Fruit fly (Drosophila melanogaster) whole organism, embryonic: Measurements from ENCODE around the gene Obp99d.

Experiments
- BEAF-32 ChIP-seq: fragments of 200-800 bp; sonication (Bioruptor generic); optimal IDR thresholded peaks from 3 replicates; lab custom pipeline; 2017; ENCODE audit warnings: missing biosample characterization, missing genetic modification characterization, mild to moderate bottlenecking, moderate library complexity, missing genetic modification reagents
- CG11093 ChIP-seq: fragments of 200-800 bp; sonication (Bioruptor generic); IDR thresholded peaks from 3 replicates; pipeline ENCODE4 v1.3.6; 2022; ENCODE audit warnings: missing biosample characterization, missing genetic modification characterization
- CG12769 ChIP-seq: fragments of 200-800 bp; sonication (Bioruptor generic); optimal IDR thresholded peaks from 2 replicates; lab custom pipeline; 2019; ENCODE audit warnings: missing biosample characterization, mild to moderate bottlenecking, missing genetic modification characterization, moderate library complexity
- CG13287 ChIP-seq: fragments of 200-800 bp; sonication (Bioruptor generic); IDR thresholded peaks from 2 replicates; pipeline ENCODE4 v1.3.6; 2022; ENCODE audit warnings: missing biosample characterization, missing genetic modification characterization; ENCODE audit not compliant: partially characterized antibody
- CG13624 ChIP-seq: fragments of 200-800 bp; sonication (Bioruptor generic); optimal IDR thresholded peaks from 2 replicates; lab custom pipeline; 2016; ENCODE audit warnings: missing biosample characterization, missing genetic modification characterization
- CG1647 ChIP-seq: fragments of 200-800 bp; sonication (Bioruptor generic); optimal IDR thresholded peaks from 3 replicates; lab custom pipeline; 2016; ENCODE audit warnings: missing biosample characterization, missing genetic modification characterization
- CG17328 ChIP-seq: fragments of 200-800 bp; sonication (Bioruptor generic); IDR thresholded peaks from 2 replicates; pipeline ENCODE4 v1.3.6; 2022; ENCODE audit warnings: missing biosample characterization, missing genetic modification characterization
- CG17359 ChIP-seq: fragments of 200-800 bp; sonication (Bioruptor generic); optimal IDR thresholded peaks from 3 replicates; lab custom pipeline; 2018; ENCODE audit warnings: missing biosample characterization, mild to moderate bottlenecking, missing genetic modification characterization, moderate library complexity
- CG18476 ChIP-seq: fragments of 200-800 bp; sonication (Bioruptor generic); optimal IDR thresholded peaks from 2 replicates; lab custom pipeline; 2016; ENCODE audit warnings: missing biosample characterization, mild to moderate bottlenecking, missing genetic modification characterization
- CG2116 ChIP-seq: fragments of 200-800 bp; sonication (Bioruptor generic); optimal IDR thresholded peaks from 3 replicates; lab custom pipeline; 2018; ENCODE audit warnings: missing biosample characterization, mild to moderate bottlenecking, missing genetic modification characterization
- CG2129 ChIP-seq: fragments of 200-800 bp; sonication (Bioruptor generic); IDR thresholded peaks from 2 replicates; pipeline ENCODE4 v1.3.6; 2022; ENCODE audit warnings: missing biosample characterization, missing genetic modification characterization; ENCODE audit not compliant: partially characterized antibody
- CG2199 ChIP-seq: fragments of 200-800 bp; sonication (Bioruptor generic); IDR thresholded peaks from 3 replicates; pipeline ENCODE4 v1.3.6; 2022; ENCODE audit warnings: missing biosample characterization, missing genetic modification characterization
- CG31365 ChIP-seq: fragments of 200-800 bp; sonication (Bioruptor generic); optimal IDR thresholded peaks from 2 replicates; lab custom pipeline; 2018; ENCODE audit warnings: missing biosample characterization, mild to moderate bottlenecking, missing genetic modification characterization
- CG42726 ChIP-seq: fragments of 200-800 bp; sonication (Bioruptor generic); IDR thresholded peaks from 2 replicates; pipeline ENCODE4 v1.3.6; 2022; ENCODE audit warnings: missing biosample characterization, missing genetic modification characterization; ENCODE audit not compliant: partially characterized antibody
- CG6765 ChIP-seq: fragments of 200-800 bp; sonication (Bioruptor generic); optimal IDR thresholded peaks from 3 replicates; lab custom pipeline; 2017; ENCODE audit warnings: missing biosample characterization, mild to moderate bottlenecking, missing genetic modification characterization
- CG9797 ChIP-seq: fragments of 200-800 bp; sonication (Bioruptor generic); optimal IDR thresholded peaks from 3 replicates; lab custom pipeline; 2018; ENCODE audit warnings: missing biosample characterization, mild to moderate bottlenecking, missing genetic modification characterization
- CG9932 ChIP-seq: fragments of 200-800 bp; sonication (Bioruptor generic); IDR thresholded peaks from 2 replicates; pipeline ENCODE4 v1.3.6; 2022; ENCODE audit warnings: missing biosample characterization, missing genetic modification characterization
- CHES-1-like ChIP-seq: fragments of 200-800 bp; sonication (Bioruptor generic); optimal IDR thresholded peaks from 2 replicates; lab custom pipeline; 2016; ENCODE audit warnings: missing biosample characterization, missing genetic modification characterization
- CoRest ChIP-seq: fragments of 200-800 bp; sonication (Bioruptor generic); optimal IDR thresholded peaks from 3 replicates; lab custom pipeline; 2018; ENCODE audit warnings: missing biosample characterization, mild to moderate bottlenecking, missing genetic modification characterization, moderate library complexity
- Dll ChIP-seq: fragments of 200-800 bp; sonication (Bioruptor generic); IDR thresholded peaks from 4 replicates; pipeline ENCODE4 v1.3.6; 2022; ENCODE audit warnings: missing biosample characterization, missing genetic modification characterization; ENCODE audit not compliant: partially characterized antibody
- Dp ChIP-seq: fragments of 200-800 bp; sonication (Bioruptor generic); optimal IDR thresholded peaks from 2 replicates; lab custom pipeline; 2018; ENCODE audit warnings: missing biosample characterization, mild to moderate bottlenecking, missing genetic modification characterization, moderate library complexity
- Ets65A ChIP-seq: fragments of 200-800 bp; sonication (Bioruptor generic); peaks from one replicate; lab custom pipeline; 2016; ENCODE audit warnings: missing biosample characterization, missing genetic modification characterization
- Fer2 ChIP-seq: fragments of 200-800 bp; sonication (Bioruptor generic); optimal IDR thresholded peaks from 2 replicates; lab custom pipeline; 2018; ENCODE audit warnings: missing biosample characterization, mild to moderate bottlenecking, missing genetic modification characterization, moderate library complexity
- Gsc ChIP-seq: fragments of 200-800 bp; sonication (Bioruptor generic); IDR thresholded peaks from 2 replicates; pipeline ENCODE4 v1.3.6; 2022; ENCODE audit warnings: missing biosample characterization, missing genetic modification characterization
- HmgZ ChIP-seq: fragments of 200-800 bp; sonication (Bioruptor generic); optimal IDR thresholded peaks from 2 replicates; lab custom pipeline; 2018; ENCODE audit warnings: missing biosample characterization, mild to moderate bottlenecking, missing genetic modification characterization
- Lpt ChIP-seq: fragments of >200 bp; optimal IDR thresholded peaks from 2 replicates; lab custom pipeline; 2018; ENCODE audit warnings: missing biosample characterization, missing genetic modification characterization
- MBD-R2 ChIP-seq: fragments of 200-800 bp; sonication (Bioruptor generic); IDR thresholded peaks from 2 replicates; pipeline ENCODE4 v1.3.6; 2022; ENCODE audit warnings: missing biosample characterization, missing genetic modification characterization
- Med ChIP-seq: fragments of 200-800 bp; sonication (Bioruptor generic); peaks from one replicate; lab custom pipeline; 2016; ENCODE audit warnings: missing biosample characterization, missing genetic modification characterization, mild to moderate bottlenecking, inconsistent platforms, moderate library complexity
- Mrtf ChIP-seq: fragments of 200-800 bp; sonication (Bioruptor generic); IDR thresholded peaks from 3 replicates; pipeline ENCODE4 v1.3.6; 2022; ENCODE audit warnings: missing biosample characterization, missing genetic modification characterization
- Oaz ChIP-seq: fragments of 200-800 bp; sonication (Bioruptor generic); IDR thresholded peaks from 2 replicates; pipeline ENCODE4 v1.3.6; 2022; ENCODE audit warnings: missing biosample characterization, missing genetic modification characterization
- YL-1 ChIP-seq: fragments of 200-800 bp; sonication (Bioruptor generic); optimal IDR thresholded peaks from 3 replicates; lab custom pipeline; 2017; ENCODE audit warnings: missing biosample characterization, mild to moderate bottlenecking, missing genetic modification characterization
- amos ChIP-seq: fragments of 200-800 bp; sonication (Bioruptor generic); IDR thresholded peaks from 2 replicates; pipeline ENCODE4 v1.3.6; 2022; ENCODE audit warnings: missing biosample characterization, missing genetic modification characterization; ENCODE audit not compliant: partially characterized antibody
- bbx ChIP-seq: fragments of 200-800 bp; sonication (Bioruptor generic); IDR thresholded peaks from 2 replicates; pipeline ENCODE4 v1.3.6; 2022; ENCODE audit warnings: missing biosample characterization, missing genetic modification characterization; ENCODE audit not compliant: partially characterized antibody
- bigmax ChIP-seq: fragments of 200-800 bp; sonication (Bioruptor generic); optimal IDR thresholded peaks from 2 replicates; lab custom pipeline; 2018; ENCODE audit warnings: missing biosample characterization, mild to moderate bottlenecking, missing genetic modification characterization
- exex ChIP-seq: fragments of 200-800 bp; sonication (Bioruptor generic); optimal IDR thresholded peaks from 4 replicates; lab custom pipeline; 2018; ENCODE audit warnings: missing biosample characterization, mild to moderate bottlenecking, missing genetic modification characterization, moderate library complexity
- ftz-f1 ChIP-seq: fragments of 200-800 bp; sonication (Bioruptor generic); optimal IDR thresholded peaks from 2 replicates; lab custom pipeline; 2016; ENCODE audit warnings: missing biosample characterization, missing genetic modification characterization
- grn ChIP-seq: fragments of 200-800 bp; sonication (Bioruptor generic); optimal IDR thresholded peaks from 3 replicates; lab custom pipeline; 2017; ENCODE audit warnings: missing biosample characterization, missing genetic modification characterization
- lola ChIP-seq, 3 experiments: fragments of >200 bp in 2 of 3; fragments of 200-800 bp in 1 of 3; sonication (Bioruptor generic) in 1 of 3; optimal IDR thresholded peaks; 2 replicates each; lab custom pipeline; 2017 to 2019; ENCODE audit warnings: missing biosample characterization in 3 of 3, missing genetic modification characterization in 3 of 3, mild to moderate bottlenecking in 1 of 3, moderate library complexity in 1 of 3
- oc ChIP-seq: fragments of 200-800 bp; sonication (Bioruptor generic); optimal IDR thresholded peaks from 2 replicates; lab custom pipeline; 2018; ENCODE audit warnings: missing biosample characterization, mild to moderate bottlenecking, missing genetic modification characterization, moderate library complexity
- p53 ChIP-seq: fragments of 200-800 bp; sonication (Bioruptor generic); optimal IDR thresholded peaks from 2 replicates; lab custom pipeline; 2016; ENCODE audit warnings: missing biosample characterization, missing genetic modification characterization
- phol ChIP-seq: fragments of 200-800 bp; sonication (Bioruptor generic); optimal IDR thresholded peaks from 3 replicates; lab custom pipeline; 2018; ENCODE audit warnings: missing biosample characterization, mild to moderate bottlenecking, missing genetic modification characterization, moderate library complexity
- prd ChIP-seq, 3 experiments: fragments of >200 bp in 2 of 3; fragments of 200-800 bp in 1 of 3; sonication (Bioruptor generic) in 1 of 3; optimal IDR thresholded peaks in 2 of 3; IDR thresholded peaks in 1 of 3; 2 replicates in 2 of 3; 3 replicates in 1 of 3; pipeline versions ENCODE4 v1.3.6 to Lab custom; 2017 to 2022; ENCODE audit warnings: missing biosample characterization in 1 of 3, missing genetic modification characterization in 1 of 3
- sens ChIP-seq: fragments of 200-800 bp; sonication (Bioruptor generic); peaks from one replicate; lab custom pipeline; 2016; ENCODE audit warnings: missing biosample characterization, missing genetic modification characterization
- so ChIP-seq: fragments of 200-800 bp; sonication (Bioruptor generic); IDR thresholded peaks from 3 replicates; pipeline ENCODE4 v1.3.6; 2022; ENCODE audit warnings: missing biosample characterization, missing genetic modification characterization
- unpg ChIP-seq: fragments of 200-800 bp; sonication (Bioruptor generic); optimal IDR thresholded peaks from 3 replicates; lab custom pipeline; 2018; ENCODE audit warnings: missing biosample characterization, mild to moderate bottlenecking, missing genetic modification characterization, moderate library complexity
- wdn ChIP-seq: fragments of 200-800 bp; sonication (Bioruptor generic); IDR thresholded peaks from 2 replicates; pipeline ENCODE4 v1.3.6; 2022; ENCODE audit warnings: missing biosample characterization, missing genetic modification characterization
- zfh1 ChIP-seq: fragments of 200-800 bp; sonication (Bioruptor generic); IDR thresholded peaks from 3 replicates; pipeline ENCODE4 v1.3.6; 2022; ENCODE audit warnings: missing biosample characterization, missing genetic modification characterization

The Obp99d gene

DNA sequence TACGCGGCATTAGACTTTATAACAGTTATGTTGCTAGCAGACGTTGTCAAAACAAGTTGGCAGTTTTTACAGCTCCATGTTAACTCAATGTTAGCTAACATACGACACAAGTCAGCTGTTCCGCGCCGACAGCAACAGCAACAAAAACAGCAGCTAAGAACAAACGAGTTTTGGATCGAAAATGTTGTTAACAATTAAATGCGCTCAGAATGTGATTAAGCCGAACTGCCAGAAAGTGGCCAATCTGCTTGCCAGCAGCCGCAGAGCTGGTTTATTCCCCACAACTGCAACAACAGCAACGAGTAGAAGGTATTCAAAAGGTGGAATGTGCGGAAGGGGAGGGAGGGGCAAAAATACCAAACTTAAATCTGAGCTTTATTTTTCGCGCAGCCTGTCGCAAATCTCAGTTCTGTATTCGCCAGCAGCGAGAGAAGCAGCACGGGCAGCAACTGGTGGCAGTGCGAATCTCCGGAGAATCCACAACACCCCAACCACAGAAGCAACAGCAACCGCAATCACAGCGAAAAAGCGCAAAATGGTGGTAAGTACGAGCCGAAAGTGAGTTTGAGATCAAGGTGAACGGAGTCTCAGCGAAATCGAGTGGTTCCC is 8.8 kb downstream of the Obp99d start, which contains the start of gene Pcd (continued):
- TF ChIP-seq Dll (peak; percentile 41; the same call in 1 of the 4 replicates), exex (tag; lab: Kevin White, UChicago) (no peak), CG2199 (GFP tag; lab: Robert Waterston, UW) (no peak), lola (GFP tag; optimal IDR thresholded peaks at IDR 0.05; lab: Kevin White, UChicago) (no peak), YL-1 (peak; percentile 9), so (GFP tag; lab: Robert Waterston, UW) (no peak), ftz-f1 (GFP tag; lab: Kevin White, UChicago) (peak; percentile 31), Mrtf (GFP tag; lab: Robert Waterston, UW) (no peak), HmgZ (tag; lab: Kevin White, UChicago) (peak; percentile 7), zfh1 (GFP tag; lab: Robert Waterston, UW) (0 out of 3 replicates have a peak, but pooled peaks have one; percentile 9), prd (optimal IDR thresholded peaks at IDR 0.05; lab: Kevin White, UChicago) (no peak), prd (GFP tag; IDR thresholded peaks at IDR 0.05; lab: Robert Waterston, UW) (no peak), CG17359 (tag; lab: Kevin White, UChicago) (no peak), CG42726 (GFP tag; lab: Robert Waterston, UW) (0 out of 2 replicates have a peak, but pooled peaks have one; percentile 17), bbx (GFP tag; lab: Robert Waterston, UW) (peak; percentile 31; the same call in 1 of the 2 replicates), Dp (peak; percentile 88), CG11093 (no peak), CG17328 (0 out of 2 replicates have a peak, but pooled peaks have one; percentile 27)

DNA sequence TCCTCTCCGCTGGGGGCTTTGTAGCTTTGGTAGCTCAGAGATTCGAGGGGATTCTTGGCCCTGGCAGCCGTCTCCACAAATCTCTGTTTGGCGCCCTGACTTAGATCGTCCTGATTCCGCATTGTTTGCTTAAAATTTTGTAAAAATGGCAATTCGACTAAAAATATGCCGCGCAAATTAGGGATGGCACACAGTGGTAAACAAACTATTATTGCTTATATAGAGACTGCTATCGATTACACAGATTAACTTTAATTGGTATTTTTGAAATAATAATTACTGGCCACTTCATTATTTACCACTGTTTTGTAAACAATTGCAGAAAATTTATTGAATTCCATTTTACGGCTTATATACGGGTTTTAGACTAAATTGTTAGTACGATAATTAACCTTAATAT is 10.4 kb downstream of the Obp99d start, which contains the start of the genes Naa40 and CG18731:
Naa40 (minus strand) TSS at position 206 of the 400 bp plus-strand sequence.
CG18731 (plus strand) TSS at position 283 of the 400 bp plus-strand sequence.
- TF ChIP-seq YL-1, result peak; percentile 6
- TF ChIP-seq bbx (GFP tag; lab: Robert Waterston, UW), result peak; percentile 71
- no peak for TF ChIP-seq CG6765 (GFP tag; lab: Kevin White, UChicago)
- TF ChIP-seq unpg (GFP tag; lab: Kevin White, UChicago), result no peak
- no peak for TF ChIP-seq CG31365 (tag; lab: Kevin White, UChicago)
- TF ChIP-seq grn, result no peak
- no peak for TF ChIP-seq bigmax (GFP tag; lab: Kevin White, UChicago)
- TF ChIP-seq Ets65A (GFP tag; lab: Kevin White, UChicago), result no peak
- TF ChIP-seq CHES-1-like, result peak; percentile 46
- peak; percentile 61 for TF ChIP-seq Med (GFP tag; lab: Kevin White, UChicago)
- TF ChIP-seq CG2116, result peak; percentile 23
- TF ChIP-seq BEAF-32 (GFP tag; lab: Kevin White, UChicago), result peak; percentile 79
- TF ChIP-seq Oaz (GFP tag; lab: Robert Waterston, UW), result no peak
- no peak for TF ChIP-seq Lpt (GFP tag; lab: Kevin White, UChicago)
- peak; percentile 48; the same call in 1 of the 2 replicates for TF ChIP-seq CG2129
- peak; percentile 79 for TF ChIP-seq CG13287 (GFP tag; lab: Robert Waterston, UW)
- TF ChIP-seq p53 (GFP tag; lab: Kevin White, UChicago), result no peak
- TF ChIP-seq oc, result no peak
- no peak for TF ChIP-seq CG1647 (GFP tag; lab: Kevin White, UChicago)
- TF ChIP-seq CG11093, result no peak
- TF ChIP-seq Fer2 (tag; lab: Kevin White, UChicago), result no peak
- TF ChIP-seq sens (GFP tag; lab: Kevin White, UChicago), result peak; percentile 60
- TF ChIP-seq wdn (GFP tag; lab: Robert Waterston, UW), result no peak
- TF ChIP-seq CG9932 (GFP tag; lab: Robert Waterston, UW), result peak; percentile 55
- peak; percentile 74 for TF ChIP-seq amos
- peak; percentile 18 for TF ChIP-seq phol
- TF ChIP-seq CG13624 (GFP tag; lab: Kevin White, UChicago), result peak; percentile 3
- TF ChIP-seq CG18476, result no peak
- TF ChIP-seq ftz-f1 (GFP tag; lab: Kevin White, UChicago), result no peak
- TF ChIP-seq CoRest, result peak; percentile 11
- peak; percentile 42 for TF ChIP-seq CG9797
- peak; percentile 75 for TF ChIP-seq MBD-R2 (GFP tag; lab: Robert Waterston, UW)
- TF ChIP-seq CG12769, result no peak
- TF ChIP-seq Gsc, result no peak
